Worm (Caenorhabditis elegans): Measurements from ENCODE around the gene C18F10.2.

Gene C18F10.2

ce11 chrIII:6289366-6289765 lies 16.4 kb downstream of the C18F10.2 start:
- TF ChIP-seq tbx-37 (GFP tag; conservative IDR thresholded peaks at IDR 0.05) = no peak
- no peak for TF ChIP-seq flt-1 (GFP tag; IDR thresholded peaks at IDR 0.05)
- no peak for TF ChIP-seq hmg-4 (GFP tag; optimal IDR thresholded peaks at IDR 0.05)
- TF ChIP-seq ceh-36 (tag; optimal IDR thresholded peaks at IDR 0.05) = no peak
- TF ChIP-seq hnd-1 (tag; optimal IDR thresholded peaks at IDR 0.05) = no peak

ce11 chrIII:6290469-6291182 lies 17.7 kb downstream of the C18F10.2 start:
- TF ChIP-seq B0310.2 (tag; optimal IDR thresholded peaks at IDR 0.05) = no peak
- TF ChIP-seq ceh-13 (GFP tag; optimal IDR thresholded peaks at IDR 0.05) = no peak
- no peak for TF ChIP-seq hnd-1 (tag; optimal IDR thresholded peaks at IDR 0.05)
- no peak for TF ChIP-seq tbx-11 (GFP tag; IDR thresholded peaks at IDR 0.05)

- TF ChIP-seq ama-1 (optimal IDR thresholded peaks at IDR 0.05) (no peak), B0310.2 (tag; optimal IDR thresholded peaks at IDR 0.05) (no peak), tra-4 (tag; optimal IDR thresholded peaks at IDR 0.05) (no peak), hmbx-1 (tag; optimal IDR thresholded peaks at IDR 0.05) (no peak), ceh-13 (GFP tag; optimal IDR thresholded peaks at IDR 0.05) (no peak), hnd-1 (tag; optimal IDR thresholded peaks at IDR 0.05) (no peak), F13C5.2 (tag; optimal IDR thresholded peaks at IDR 0.05) (no peak), sea-1 (GFP tag; conservative IDR thresholded peaks at IDR 0.05) (no peak), ets-7 (tag; optimal IDR thresholded peaks at IDR 0.05) (no peak), flt-1 (GFP tag; IDR thresholded peaks at IDR 0.05) (no peak), aly-1 (tag; optimal IDR thresholded peaks at IDR 0.05) (no peak), ceh-36 (tag; optimal IDR thresholded peaks at IDR 0.05) (no peak)
Measured at ce11 chrIII:6295972-6296700, 23.2 kb downstream of the C18F10.2 start, which contains the start of gene F47D12.7. Gene F47D12.7, minus strand, starts transcription at chrIII:6296022.

- TF ChIP-seq F13C5.2 (tag; optimal IDR thresholded peaks at IDR 0.05) (no peak), flt-1 (GFP tag; IDR thresholded peaks at IDR 0.05) (no peak), hmbx-1 (tag; optimal IDR thresholded peaks at IDR 0.05) (no peak), ets-7 (tag; optimal IDR thresholded peaks at IDR 0.05) (no peak), tbx-37 (GFP tag; conservative IDR thresholded peaks at IDR 0.05) (no peak), ceh-13 (GFP tag; optimal IDR thresholded peaks at IDR 0.05) (no peak)
Measured at ce11 chrIII:6297599-6297998, 24.6 kb downstream of the C18F10.2 start.

ce11 chrIII:6298131-6298530 lies 25.2 kb downstream of the C18F10.2 start, which contains the start of gene F47D12.3:
Gene F47D12.3, plus strand, starts transcription at chrIII:6298461.
- TF ChIP-seq flt-1 (GFP tag; IDR thresholded peaks at IDR 0.05) (no peak), hmbx-1 (tag; optimal IDR thresholded peaks at IDR 0.05) (no peak), tra-4 (tag; optimal IDR thresholded peaks at IDR 0.05) (no peak), hnd-1 (tag; optimal IDR thresholded peaks at IDR 0.05) (no peak)

- TF ChIP-seq hmg-4 (GFP tag; optimal IDR thresholded peaks at IDR 0.05) (no peak), tbx-37 (GFP tag; conservative IDR thresholded peaks at IDR 0.05) (no peak), hnd-1 (tag; optimal IDR thresholded peaks at IDR 0.05) (no peak), B0310.2 (tag; optimal IDR thresholded peaks at IDR 0.05) (no peak)
Measured at ce11 chrIII:6300297-6300696, 27.3 kb downstream of the C18F10.2 start.

- TF ChIP-seq B0310.2 (tag; optimal IDR thresholded peaks at IDR 0.05) (no peak), aly-1 (tag; optimal IDR thresholded peaks at IDR 0.05) (no peak), scrt-1 (GFP tag; IDR thresholded peaks at IDR 0.05) (no peak), hmg-4 (GFP tag; optimal IDR thresholded peaks at IDR 0.05) (no peak), ets-7 (tag; optimal IDR thresholded peaks at IDR 0.05) (no peak), flt-1 (GFP tag; IDR thresholded peaks at IDR 0.05) (no peak), tra-4 (tag; optimal IDR thresholded peaks at IDR 0.05) (no peak), tbx-37 (GFP tag; conservative IDR thresholded peaks at IDR 0.05) (no peak), F13C5.2 (tag; optimal IDR thresholded peaks at IDR 0.05) (no peak), pes-1 (GFP tag; IDR thresholded peaks at IDR 0.05) (no peak), hmbx-1 (tag; optimal IDR thresholded peaks at IDR 0.05) (no peak)
Measured at ce11 chrIII:6303114-6303647, 30.2 kb downstream of the C18F10.2 start, which contains the start of gene F47D12.9. Gene F47D12.9, minus strand, starts transcription at chrIII:6303380.

- TF ChIP-seq scrt-1 (GFP tag; IDR thresholded peaks at IDR 0.05) (no peak), tra-4 (tag; optimal IDR thresholded peaks at IDR 0.05) (no peak), B0310.2 (tag; optimal IDR thresholded peaks at IDR 0.05) (no peak), hnd-1 (tag; optimal IDR thresholded peaks at IDR 0.05) (no peak), ama-1 (optimal IDR thresholded peaks at IDR 0.05) (no peak), pes-1 (GFP tag; IDR thresholded peaks at IDR 0.05) (no peak), aly-1 (tag; optimal IDR thresholded peaks at IDR 0.05) (no peak), hmbx-1 (tag; optimal IDR thresholded peaks at IDR 0.05) (no peak), hmg-4 (GFP tag; optimal IDR thresholded peaks at IDR 0.05) (no peak), ceh-13 (GFP tag; optimal IDR thresholded peaks at IDR 0.05) (no peak), tbx-11 (GFP tag; IDR thresholded peaks at IDR 0.05) (no peak), tbx-37 (GFP tag; conservative IDR thresholded peaks at IDR 0.05) (no peak), flt-1 (GFP tag; IDR thresholded peaks at IDR 0.05) (no peak)
Measured at ce11 chrIII:6303787-6304186, 30.8 kb downstream of the C18F10.2 start.
